Worm (Caenorhabditis elegans) whole organism, young adult: ENCODE data around the gene F38A5.6.
A peak's percentile ranks its signal among the peaks of the same experiment; 100 is the strongest.

Experiments
- B0336.3 ChIP-seq: fragments of 200-800 bp; sonication (Bioruptor generic); IDR thresholded peaks from 2 replicates; pipeline ENCODE4 v1.3.6; 2022; ENCODE audit warnings: missing genetic modification characterization, missing compliant biosample characterization
- F22D6.2 ChIP-seq: sonication (generic microtip); optimal IDR thresholded peaks from 2 replicates; lab custom pipeline; 2016; ENCODE audit warnings: mild to moderate bottlenecking, missing genetic modification characterization, missing compliant biosample characterization
- F23B12.7 ChIP-seq: sonication (generic microtip); optimal IDR thresholded peaks from 2 replicates; lab custom pipeline; 2017; ENCODE audit warnings: missing genetic modification characterization, mild to moderate bottlenecking, missing compliant biosample characterization, antibody characterized with exemption, moderate library complexity; ENCODE audit not compliant: insufficient read depth
- F37B4.10 ChIP-seq: fragments of 200-800 bp; sonication (Bioruptor generic); IDR thresholded peaks from 2 replicates; pipeline ENCODE4 v1.3.6; 2022; ENCODE audit warnings: missing genetic modification characterization, missing compliant biosample characterization
- F39B2.1 ChIP-seq: fragments of 200-800 bp; sonication (Bioruptor generic); IDR thresholded peaks from 2 replicates; pipeline ENCODE4 v1.3.6; 2022; ENCODE audit warnings: missing genetic modification reagents, missing genetic modification characterization, missing compliant biosample characterization
- F57A8.1 ChIP-seq: fragments of 200-800 bp; sonication (Bioruptor generic); optimal IDR thresholded peaks from 2 replicates; lab custom pipeline; 2018; ENCODE audit warnings: mild to moderate bottlenecking, missing genetic modification characterization, moderate library complexity, missing compliant biosample characterization
- K11D2.4 ChIP-seq: fragments of 200-800 bp; sonication (Bioruptor generic); IDR thresholded peaks from 2 replicates; pipeline ENCODE4 v1.3.6; 2022; ENCODE audit warnings: missing genetic modification reagents, missing genetic modification characterization, missing compliant biosample characterization
- T07F8.4 ChIP-seq: sonication (generic microtip); optimal IDR thresholded peaks from 2 replicates; lab custom pipeline; 2016; ENCODE audit warnings: mild to moderate bottlenecking, missing genetic modification characterization, moderate library complexity, missing compliant biosample characterization
- T26A5.8 ChIP-seq: sonication (generic microtip); optimal IDR thresholded peaks from 2 replicates; lab custom pipeline; 2016; ENCODE audit warnings: missing genetic modification characterization, missing compliant biosample characterization
- akir-1 ChIP-seq: fragments of 200-800 bp; sonication (Bioruptor generic); optimal IDR thresholded peaks from 2 replicates; lab custom pipeline; 2018; ENCODE audit warnings: mild to moderate bottlenecking, missing genetic modification characterization, moderate library complexity, missing compliant biosample characterization
- aptf-3 ChIP-seq: fragments of 200-800 bp; sonication (Bioruptor generic); IDR thresholded peaks from 2 replicates; pipeline ENCODE4 v1.3.6; 2022; ENCODE audit warnings: missing genetic modification characterization, missing compliant biosample characterization
- attf-3 ChIP-seq: fragments of 200-800 bp; sonication (Bioruptor generic); conservative IDR thresholded peaks from 2 replicates; pipeline ENCODE4 v1.3.6; 2022; ENCODE audit warnings: missing genetic modification reagents, missing genetic modification characterization, missing compliant biosample characterization
- attf-5 ChIP-seq: fragments of 200-800 bp; sonication (Bioruptor generic); optimal IDR thresholded peaks from 2 replicates; lab custom pipeline; 2018; ENCODE audit warnings: mild to moderate bottlenecking, missing genetic modification characterization, missing compliant biosample characterization
- attf-6 ChIP-seq: fragments of 200-800 bp; sonication (Bioruptor generic); IDR thresholded peaks from 2 replicates; pipeline ENCODE4 v1.3.6; 2022; ENCODE audit warnings: missing genetic modification reagents, missing genetic modification characterization, missing compliant biosample characterization
- bed-1 ChIP-seq: fragments of 200-800 bp; sonication (Bioruptor generic); IDR thresholded peaks from 2 replicates; pipeline ENCODE4 v1.3.6; 2022; ENCODE audit warnings: missing genetic modification reagents, missing genetic modification characterization, missing compliant biosample characterization
- bed-2 ChIP-seq: fragments of 200-800 bp; sonication (Bioruptor generic); IDR thresholded peaks from 2 replicates; pipeline ENCODE4 v1.3.6; 2022; ENCODE audit warnings: missing genetic modification reagents, missing genetic modification characterization, missing compliant biosample characterization
- ccch-3 ChIP-seq: fragments of 200-800 bp; sonication (Bioruptor generic); optimal IDR thresholded peaks from 2 replicates; lab custom pipeline; 2018; ENCODE audit warnings: mild to moderate bottlenecking, missing genetic modification characterization, missing compliant biosample characterization
- ceh-27 ChIP-seq: fragments of 200-800 bp; sonication (Bioruptor generic); optimal IDR thresholded peaks from 2 replicates; lab custom pipeline; 2018; ENCODE audit warnings: mild to moderate bottlenecking, missing genetic modification characterization, moderate library complexity, missing compliant biosample characterization
- ceh-79 ChIP-seq: sonication (generic microtip); optimal IDR thresholded peaks from 2 replicates; lab custom pipeline; 2017; ENCODE audit warnings: mild to moderate bottlenecking, missing genetic modification characterization, missing compliant biosample characterization
- chd-7 ChIP-seq: sonication (generic microtip); optimal IDR thresholded peaks from 2 replicates; lab custom pipeline; 2016; ENCODE audit warnings: mild to moderate bottlenecking, missing genetic modification characterization, moderate library complexity, missing compliant biosample characterization
- dpl-1 ChIP-seq: fragments of 150-350 bp; optimal IDR thresholded peaks from 2 replicates; lab custom pipeline; 2014; ENCODE audit warnings: missing biosample characterization, missing genetic modification reagents, missing genetic modification characterization
- egl-18 ChIP-seq: fragments of 200-800 bp; sonication (Bioruptor generic); IDR thresholded peaks from 2 replicates; pipeline ENCODE4 v1.3.6; 2022; ENCODE audit warnings: missing genetic modification reagents, missing genetic modification characterization, missing compliant biosample characterization
- egl-44 ChIP-seq: fragments of 200-800 bp; sonication (Bioruptor generic); IDR thresholded peaks from 2 replicates; pipeline ENCODE4 v1.3.6; 2022; ENCODE audit warnings: missing genetic modification reagents, missing genetic modification characterization, missing compliant biosample characterization
- egrh-3 ChIP-seq: fragments of 200-800 bp; sonication (Bioruptor generic); IDR thresholded peaks from 2 replicates; pipeline ENCODE4 v1.3.6; 2022; ENCODE audit warnings: missing genetic modification reagents, missing genetic modification characterization, missing compliant biosample characterization
- hmg-1.2 ChIP-seq: fragments of 200-800 bp; sonication (Bioruptor generic); IDR thresholded peaks from 2 replicates; pipeline ENCODE4 v1.3.6; 2022; ENCODE audit warnings: missing genetic modification reagents, missing genetic modification characterization, missing compliant biosample characterization
- hmg-20 ChIP-seq: fragments of 200-800 bp; sonication (Bioruptor generic); IDR thresholded peaks from 2 replicates; pipeline ENCODE4 v1.3.6; 2022; ENCODE audit warnings: missing genetic modification reagents, missing genetic modification characterization, missing compliant biosample characterization
- hrde-1 ChIP-seq: sonication (generic microtip); optimal IDR thresholded peaks from 2 replicates; lab custom pipeline; 2016; ENCODE audit warnings: missing genetic modification characterization, mild to moderate bottlenecking, missing compliant biosample characterization, moderate library complexity, missing genotype, missing genetic modification reagents, borderline replicate concordance
- lag-1 ChIP-seq: fragments of 200-800 bp; sonication (Bioruptor generic); IDR thresholded peaks from 2 replicates; pipeline ENCODE4 v1.3.6; 2022; ENCODE audit warnings: missing genetic modification reagents, missing genetic modification characterization, missing compliant biosample characterization
- lir-1 ChIP-seq: fragments of 200-800 bp; sonication (Bioruptor generic); conservative IDR thresholded peaks from 2 replicates; pipeline ENCODE4 v1.3.6; 2022; ENCODE audit warnings: missing genetic modification reagents, missing genetic modification characterization, missing compliant biosample characterization
- madf-3 ChIP-seq: fragments of 200-800 bp; sonication (Bioruptor generic); IDR thresholded peaks from 2 replicates; pipeline ENCODE4 v1.3.6; 2022; ENCODE audit warnings: missing genetic modification reagents, missing genetic modification characterization, missing compliant biosample characterization
- madf-8 ChIP-seq: fragments of 200-800 bp; sonication (Bioruptor generic); conservative IDR thresholded peaks from 2 replicates; pipeline ENCODE4 v1.3.6; 2022; ENCODE audit warnings: missing genetic modification reagents, missing genetic modification characterization, missing compliant biosample characterization
- mcd-1 ChIP-seq: fragments of 200-800 bp; sonication (Bioruptor generic); IDR thresholded peaks from 2 replicates; pipeline ENCODE4 v1.3.6; 2022; ENCODE audit warnings: missing genetic modification reagents, missing genetic modification characterization, missing compliant biosample characterization
- mxl-1 ChIP-seq: sonication (generic microtip); optimal IDR thresholded peaks from 2 replicates; lab custom pipeline; 2016; ENCODE audit warnings: missing genetic modification characterization, missing compliant biosample characterization
- nhr-120 ChIP-seq: fragments of 200-800 bp; sonication (Bioruptor generic); IDR thresholded peaks from 2 replicates; pipeline ENCODE4 v1.3.6; 2022; ENCODE audit warnings: missing genetic modification characterization, missing compliant biosample characterization
- rcor-1 ChIP-seq: fragments of 200-800 bp; sonication (Bioruptor generic); IDR thresholded peaks from 2 replicates; pipeline ENCODE4 v1.3.6; 2022; ENCODE audit warnings: missing genetic modification reagents, missing genetic modification characterization, missing compliant biosample characterization
- rec-8 ChIP-seq, 2 experiments: sonication (generic microtip); optimal IDR thresholded peaks; 2 replicates each; lab custom pipeline; 2016; ENCODE audit warnings: mild to moderate bottlenecking in 2 of 2, missing genetic modification characterization in 2 of 2, missing genetic modification reagents in 2 of 2, missing genotype in 2 of 2, missing biosample characterization in 1 of 2, missing compliant biosample characterization in 1 of 2, moderate library complexity in 1 of 2
- repo-1 ChIP-seq: sonication (generic microtip); optimal IDR thresholded peaks from 2 replicates; lab custom pipeline; 2017; ENCODE audit warnings: mild to moderate bottlenecking, missing genetic modification characterization, missing compliant biosample characterization
- snpc-1.1 ChIP-seq: sonication (generic microtip); optimal IDR thresholded peaks from 2 replicates; lab custom pipeline; 2017; ENCODE audit warnings: missing genetic modification characterization, mild to moderate bottlenecking, missing compliant biosample characterization, antibody characterized with exemption, moderate library complexity, missing genotype, missing genetic modification reagents; ENCODE audit not compliant: insufficient read depth
- snpc-3.4 ChIP-seq: sonication (generic microtip); optimal IDR thresholded peaks from 2 replicates; lab custom pipeline; 2017; ENCODE audit warnings: missing genetic modification characterization, mild to moderate bottlenecking, missing compliant biosample characterization, antibody characterized with exemption, moderate library complexity, missing genotype, missing genetic modification reagents
- snpc-4 ChIP-seq, 5 experiments: fragments of 150-350 bp in 1 of 5; sonication (generic microtip) in 4 of 5; optimal IDR thresholded peaks; 2 replicates each; lab custom pipeline; 2014 to 2018; ENCODE audit warnings: missing genetic modification characterization in 5 of 5, missing biosample characterization in 3 of 5, antibody characterized with exemption in 2 of 5, mild to moderate bottlenecking in 2 of 5, missing compliant biosample characterization in 2 of 5, missing genotype in 2 of 5, moderate library complexity in 2 of 5, missing genetic modification reagents in 1 of 5
- tbp1 ChIP-seq: fragments of 200-800 bp; sonication (Bioruptor generic); optimal IDR thresholded peaks from 2 replicates; lab custom pipeline; 2018; ENCODE audit warnings: mild to moderate bottlenecking, missing genetic modification characterization, missing compliant biosample characterization
- tlf-1 ChIP-seq: fragments of 200-800 bp; sonication (Bioruptor generic); optimal IDR thresholded peaks from 2 replicates; lab custom pipeline; 2018; ENCODE audit warnings: mild to moderate bottlenecking, missing genetic modification characterization, missing compliant biosample characterization
- unc-62 ChIP-seq: fragments of 150-350 bp; optimal IDR thresholded peaks from 2 replicates; lab custom pipeline; 2014; ENCODE audit warnings: missing biosample characterization, missing genetic modification reagents, missing genetic modification characterization
- zfh-2 ChIP-seq: fragments of 200-800 bp; sonication (Bioruptor generic); conservative IDR thresholded peaks from 2 replicates; pipeline ENCODE4 v1.3.6; 2022; ENCODE audit warnings: missing genetic modification reagents, missing genetic modification characterization, missing compliant biosample characterization
- zim-3 ChIP-seq: sonication (generic microtip); optimal IDR thresholded peaks from 2 replicates; lab custom pipeline; 2017; ENCODE audit warnings: mild to moderate bottlenecking, missing genetic modification characterization, moderate library complexity, missing compliant biosample characterization
- ztf-22 ChIP-seq: fragments of 200-800 bp; sonication (Bioruptor generic); optimal IDR thresholded peaks from 2 replicates; lab custom pipeline; 2018; ENCODE audit warnings: mild to moderate bottlenecking, missing genetic modification characterization, moderate library complexity, missing compliant biosample characterization

F38A5.6 gene

ce11 chrIV:6576728-6577101 is 20.5 kb downstream of the F38A5.6 start (continued):
- TF ChIP-seq bed-1 (GFP tag; lab: Robert Waterston, UW) (no peak), bed-2 (no peak), zim-3 (tag; lab: Kevin White, UChicago) (no peak), hrde-1 (tag; lab: Kevin White, UChicago) (no peak), madf-8 (GFP tag; lab: Robert Waterston, UW) (no peak), attf-3 (GFP tag; lab: Robert Waterston, UW) (no peak), ceh-27 (GFP tag; lab: Kevin White, UChicago) (no peak), hmg-1.2 (peak; percentile 82; the same call in 1 of the 2 replicates), ztf-22 (no peak), T07F8.4 (tag; lab: Kevin White, UChicago) (no peak), attf-6 (GFP tag; lab: Robert Waterston, UW) (no peak), F23B12.7 (tag; lab: Kevin White, UChicago) (no peak), hmg-20 (GFP tag; lab: Robert Waterston, UW) (no peak), snpc-1.1 (no peak), egl-44 (GFP tag; lab: Robert Waterston, UW) (no peak), tbp1 (peak; percentile 16), egl-18 (GFP tag; lab: Robert Waterston, UW) (no peak), tlf-1 (GFP tag; lab: Kevin White, UChicago) (no peak), repo-1 (no peak), chd-7 (tag; lab: Kevin White, UChicago) (no peak), B0336.3 (no peak), nhr-120 (GFP tag; lab: Robert Waterston, UW) (no peak), snpc-4 (GFP tag; optimal IDR thresholded peaks at IDR 0.05; lab: Kevin White, UChicago) (no peak), snpc-4 (tag; optimal IDR thresholded peaks at IDR 0.05; lab: Kevin White, UChicago) (peak in 1 of 4 experiments; percentile 19), ceh-79 (no peak), aptf-3 (no peak), mxl-1 (no peak), F57A8.1 (no peak), F39B2.1 (GFP tag; lab: Robert Waterston, UW) (no peak), F22D6.2 (tag; lab: Kevin White, UChicago) (no peak), rcor-1 (GFP tag; lab: Robert Waterston, UW) (peak; percentile 21; the same call in 1 of the 2 replicates), snpc-3.4 (tag; lab: Kevin White, UChicago) (peak; percentile 35), K11D2.4 (GFP tag; lab: Robert Waterston, UW) (no peak), lir-1 (GFP tag; lab: Robert Waterston, UW) (no peak), ccch-3 (GFP tag; lab: Kevin White, UChicago) (no peak), dpl-1 (GFP tag; lab: Kevin White, UChicago) (no peak), F37B4.10 (no peak), unc-62 (GFP tag; lab: Kevin White, UChicago) (no peak)

ce11 chrIV:6575959-6576727 is 21.1 kb downstream of the F38A5.6 start:
- TF ChIP-seq zfh-2 (no peak), akir-1 (GFP tag; lab: Kevin White, UChicago) (no peak), hmg-1.2 (peak; percentile 55), rec-8 (tag; optimal IDR thresholded peaks at IDR 0.05; lab: Kevin White, UChicago) (no peak), T26A5.8 (tag; lab: Kevin White, UChicago) (no peak), lag-1 (GFP tag; lab: Robert Waterston, UW) (no peak), mcd-1 (GFP tag; lab: Robert Waterston, UW) (peak; percentile 35; the same call in 1 of the 2 replicates), K11D2.4 (GFP tag; lab: Robert Waterston, UW) (no peak), madf-8 (GFP tag; lab: Robert Waterston, UW) (no peak), egrh-3 (0 out of 2 replicates have a peak, but pooled peaks have one; percentile 21), aptf-3 (no peak), madf-3 (GFP tag; lab: Robert Waterston, UW) (no peak), attf-5 (GFP tag; lab: Kevin White, UChicago) (peak; percentile 25)
- TF ChIP-seq, all 124 proteins: peak for 4
